Worm (Caenorhabditis elegans): ENCODE measurements around the gene best-14.

The best-14 gene

ce11 chrV:10578938-10579337 lies 21.2 kb downstream of the best-14 start, which contains the start of the genes erh-1 and lpd-9:
TSS of gene erh-1 (minus strand) at chrV:10579141.
TSS of gene lpd-9 (plus strand) at chrV:10579305.
- TF ChIP-seq blmp-1 (tag; optimal IDR thresholded peaks at IDR 0.05) (no peak), nhr-76 (tag; optimal IDR thresholded peaks at IDR 0.05) (no peak), sem-2 (GFP tag; optimal IDR thresholded peaks at IDR 0.05) (no peak), nhr-2 (tag; optimal IDR thresholded peaks at IDR 0.05) (no peak), ces-1 (GFP tag; optimal IDR thresholded peaks at IDR 0.05) (peak; percentile 22), flh-1 (GFP tag; optimal IDR thresholded peaks at IDR 0.05) (no peak), lin-13 (tag; optimal IDR thresholded peaks at IDR 0.05) (peak; percentile 46), elt-3 (tag; optimal IDR thresholded peaks at IDR 0.05) (no peak), mep-1 (tag; optimal IDR thresholded peaks at IDR 0.05) (peak; percentile 73), sptf-1 (tag; optimal IDR thresholded peaks at IDR 0.05) (no peak), drap-1 (GFP tag; optimal IDR thresholded peaks at IDR 0.05) (no peak), tbx-8 (GFP tag; optimal IDR thresholded peaks at IDR 0.05) (no peak), lsy-2 (tag; optimal IDR thresholded peaks at IDR 0.05) (peak; percentile 66), cnd-1 (tag; optimal IDR thresholded peaks at IDR 0.05) (peak; percentile 23), pha-4 (tag; optimal IDR thresholded peaks at IDR 0.05) (peak; percentile 79)

- TF ChIP-seq nhr-12 (tag; optimal IDR thresholded peaks at IDR 0.05) (no peak), unc-62 (GFP tag; optimal IDR thresholded peaks at IDR 0.05) (no peak), bed-3 (GFP tag; optimal IDR thresholded peaks at IDR 0.05) (no peak), zip-8 (tag; optimal IDR thresholded peaks at IDR 0.05) (no peak), nhr-28 (tag; optimal IDR thresholded peaks at IDR 0.05) (no peak), nhr-76 (tag; optimal IDR thresholded peaks at IDR 0.05) (no peak), hlh-1 (tag; optimal IDR thresholded peaks at IDR 0.05) (no peak), mls-2 (tag; optimal IDR thresholded peaks at IDR 0.05) (no peak), ceh-83 (GFP tag; optimal IDR thresholded peaks at IDR 0.05) (no peak), pha-4 (tag; optimal IDR thresholded peaks at IDR 0.05) (no peak), mep-1 (tag; optimal IDR thresholded peaks at IDR 0.05) (no peak), unc-120 (tag; optimal IDR thresholded peaks at IDR 0.05; ENCODE audit: poor library complexity, severe bottlenecking) (no peak), ham-2 (GFP tag; optimal IDR thresholded peaks at IDR 0.05) (no peak), drap-1 (GFP tag; optimal IDR thresholded peaks at IDR 0.05) (no peak), lin-32 (GFP tag; optimal IDR thresholded peaks at IDR 0.05) (no peak), lin-13 (tag; optimal IDR thresholded peaks at IDR 0.05) (no peak)
Observed at ce11 chrV:10580638-10581037, 22.9 kb downstream of the best-14 start.

ce11 chrV:10581837-10582300 lies 24.1 kb downstream of the best-14 start, which contains the start of gene T21C9.6:
TSS of gene T21C9.6 (plus strand) at chrV:10581887.
- TF ChIP-seq mab-5 (tag; optimal IDR thresholded peaks at IDR 0.05): no peak
- no peak for TF ChIP-seq unc-120 (tag; optimal IDR thresholded peaks at IDR 0.05; ENCODE audit: poor library complexity, severe bottlenecking)
- TF ChIP-seq sptf-1 (tag; optimal IDR thresholded peaks at IDR 0.05): no peak
- no peak for TF ChIP-seq tbx-8 (GFP tag; optimal IDR thresholded peaks at IDR 0.05)
- no peak for TF ChIP-seq lsy-2 (tag; optimal IDR thresholded peaks at IDR 0.05)
- TF ChIP-seq ztf-11 (tag; optimal IDR thresholded peaks at IDR 0.05): no peak
- no peak for TF ChIP-seq sem-2 (GFP tag; optimal IDR thresholded peaks at IDR 0.05)
- TF ChIP-seq flh-1 (GFP tag; optimal IDR thresholded peaks at IDR 0.05): no peak
- TF ChIP-seq elt-1 (tag; optimal IDR thresholded peaks at IDR 0.05; ENCODE audit: borderline replicate concordance, insufficient read depth): no peak
- no peak for TF ChIP-seq nhr-28 (tag; optimal IDR thresholded peaks at IDR 0.05)
- no peak for TF ChIP-seq cnd-1 (tag; optimal IDR thresholded peaks at IDR 0.05)
- no peak for TF ChIP-seq mls-2 (tag; optimal IDR thresholded peaks at IDR 0.05)
- TF ChIP-seq ham-2 (GFP tag; optimal IDR thresholded peaks at IDR 0.05): no peak
- TF ChIP-seq lin-32 (GFP tag; optimal IDR thresholded peaks at IDR 0.05): no peak
- no peak for TF ChIP-seq nhr-237 (tag; optimal IDR thresholded peaks at IDR 0.05)

DNA sequence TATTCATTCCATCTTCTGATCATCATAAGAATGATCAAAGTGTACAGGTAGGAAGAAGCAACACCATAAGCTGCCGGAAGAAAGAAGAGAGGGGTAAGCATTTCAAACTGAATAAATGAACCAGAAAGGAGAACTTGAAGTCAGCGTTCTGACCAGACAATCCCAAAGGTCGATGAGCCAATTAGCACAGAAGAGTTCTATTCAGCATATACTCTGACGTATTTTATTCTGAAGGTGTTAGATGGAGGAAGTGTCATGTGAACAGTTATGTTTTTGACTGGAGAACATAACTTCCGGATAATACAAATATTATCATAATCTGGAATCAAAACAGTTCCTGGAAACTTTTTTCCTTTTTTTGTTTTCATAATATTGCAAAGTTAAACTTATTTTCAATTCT lies 30.9 kb downstream of the best-14 start, which contains the start of gene srg-32:
srg-32 (minus strand) TSS at position 101 of the 400 bp plus-strand sequence.
- TF ChIP-seq snpc-4 (tag; optimal IDR thresholded peaks at IDR 0.05) (no peak), zip-8 (tag; optimal IDR thresholded peaks at IDR 0.05) (no peak), nhr-2 (tag; optimal IDR thresholded peaks at IDR 0.05) (no peak), lsy-2 (tag; optimal IDR thresholded peaks at IDR 0.05) (no peak)
